Worm (Caenorhabditis elegans) whole organism, late embryonic: ENCODE results near the gene F55C5.10.
A peak's percentile ranks its signal among the peaks of the same experiment; 100 is the strongest.

Experiments
- C08G9.2 ChIP-seq: sonication (generic microtip); optimal IDR thresholded peaks from 2 replicates; lab custom pipeline; 2016; ENCODE audit warnings: mild to moderate bottlenecking, missing genetic modification characterization, moderate library complexity, missing compliant biosample characterization
- F13H6.1 ChIP-seq: sonication (generic microtip); optimal IDR thresholded peaks from 2 replicates; lab custom pipeline; 2016; ENCODE audit warnings: missing genetic modification characterization, missing compliant biosample characterization
- T23F11.4 ChIP-seq: fragments of 200-800 bp; sonication (Bioruptor generic); optimal IDR thresholded peaks from 2 replicates; lab custom pipeline; 2018; ENCODE audit warnings: mild to moderate bottlenecking, missing genetic modification characterization, missing compliant biosample characterization
- Y22D7AL.16 ChIP-seq: sonication (generic microtip); optimal IDR thresholded peaks from 2 replicates; lab custom pipeline; 2016; ENCODE audit warnings: missing genetic modification characterization, missing compliant biosample characterization
- ahr-1 ChIP-seq: sonication (generic microtip); optimal IDR thresholded peaks from 2 replicates; lab custom pipeline; 2016; ENCODE audit warnings: missing genetic modification characterization, missing compliant biosample characterization
- ama-1 ChIP-seq: fragments of 150-350 bp; optimal IDR thresholded peaks from 2 replicates; lab custom pipeline; 2014
- ceh-30 ChIP-seq: fragments of 150-350 bp; optimal IDR thresholded peaks from 2 replicates; lab custom pipeline; 2014; ENCODE audit warnings: missing biosample characterization, missing genetic modification characterization
- ceh-34 ChIP-seq: sonication (generic microtip); optimal IDR thresholded peaks from 2 replicates; lab custom pipeline; 2016; ENCODE audit warnings: mild to moderate bottlenecking, missing genetic modification characterization, missing compliant biosample characterization
- ceh-45 ChIP-seq: fragments of 200-800 bp; sonication (Bioruptor generic); IDR thresholded peaks from 2 replicates; pipeline ENCODE4 v1.3.6; 2022; ENCODE audit warnings: missing genetic modification reagents, missing genetic modification characterization, missing compliant biosample characterization
- ceh-6 ChIP-seq: fragments of 200-800 bp; sonication (Bioruptor generic); optimal IDR thresholded peaks from 2 replicates; lab custom pipeline; 2018; ENCODE audit warnings: mild to moderate bottlenecking, missing genetic modification characterization, missing compliant biosample characterization
- che-1 ChIP-seq: sonication (generic microtip); optimal IDR thresholded peaks from 2 replicates; lab custom pipeline; 2016; ENCODE audit warnings: mild to moderate bottlenecking, missing genetic modification characterization, missing compliant biosample characterization
- dve-1 ChIP-seq: sonication (generic microtip); optimal IDR thresholded peaks from 2 replicates; lab custom pipeline; 2017; ENCODE audit warnings: antibody characterized with exemption, mild to moderate bottlenecking, missing genetic modification characterization, missing compliant biosample characterization
- elt-2 ChIP-seq: sonication (generic microtip); optimal IDR thresholded peaks from 2 replicates; lab custom pipeline; 2016; ENCODE audit warnings: missing genetic modification reagents, missing genetic modification characterization, missing compliant biosample characterization
- fkh-6 ChIP-seq: sonication (generic microtip); optimal IDR thresholded peaks from 2 replicates; lab custom pipeline; 2016; ENCODE audit warnings: missing genetic modification characterization, missing compliant biosample characterization
- hlh-30 ChIP-seq: sonication (generic microtip); optimal IDR thresholded peaks from 2 replicates; lab custom pipeline; 2017; ENCODE audit warnings: antibody characterized with exemption, missing genetic modification characterization, missing compliant biosample characterization; ENCODE audit not compliant: insufficient read depth
- hlh-8 ChIP-seq: sonication (generic microtip); optimal IDR thresholded peaks from 2 replicates; lab custom pipeline; 2016; ENCODE audit warnings: missing genotype, missing genetic modification characterization, missing compliant biosample characterization
- lim-6 ChIP-seq: sonication (generic microtip); optimal IDR thresholded peaks from 2 replicates; lab custom pipeline; 2016; ENCODE audit warnings: missing genetic modification characterization, missing compliant biosample characterization
- madf-2 ChIP-seq: sonication (generic microtip); optimal IDR thresholded peaks from 2 replicates; lab custom pipeline; 2017; ENCODE audit warnings: missing genetic modification characterization, missing compliant biosample characterization
- nfya-1 ChIP-seq: sonication (generic microtip); optimal IDR thresholded peaks from 2 replicates; lab custom pipeline; 2017; ENCODE audit warnings: missing genetic modification characterization, mild to moderate bottlenecking, missing compliant biosample characterization, antibody characterized with exemption, moderate library complexity
- nhr-232 ChIP-seq: sonication (generic microtip); optimal IDR thresholded peaks from 2 replicates; lab custom pipeline; 2016; ENCODE audit warnings: missing genetic modification characterization, missing compliant biosample characterization
- npax-4 ChIP-seq: sonication (generic microtip); optimal IDR thresholded peaks from 2 replicates; lab custom pipeline; 2016; ENCODE audit warnings: missing genetic modification characterization, missing compliant biosample characterization
- odd-2 ChIP-seq: sonication (generic microtip); optimal IDR thresholded peaks from 2 replicates; lab custom pipeline; 2017; ENCODE audit warnings: antibody characterized with exemption, mild to moderate bottlenecking, missing genetic modification characterization, missing compliant biosample characterization
- pag-3 ChIP-seq: sonication (generic microtip); optimal IDR thresholded peaks from 2 replicates; lab custom pipeline; 2016; ENCODE audit warnings: missing compliant biosample characterization, missing genetic modification characterization, borderline replicate concordance
- pat-9 ChIP-seq: fragments of 200-800 bp; sonication (Bioruptor generic); optimal IDR thresholded peaks from 2 replicates; lab custom pipeline; 2018; ENCODE audit warnings: mild to moderate bottlenecking, missing genetic modification characterization, moderate library complexity, missing compliant biosample characterization
- pha-4 ChIP-seq: fragments of 150-350 bp; optimal IDR thresholded peaks from 2 replicates; lab custom pipeline; 2018; ENCODE audit warnings: missing biosample characterization, missing genetic modification reagents, missing genetic modification characterization
- sox-4 ChIP-seq: sonication (generic microtip); optimal IDR thresholded peaks from 2 replicates; lab custom pipeline; 2017; ENCODE audit warnings: mild to moderate bottlenecking, missing genetic modification characterization, inconsistent platforms, missing compliant biosample characterization
- tbx-2 ChIP-seq: sonication (generic microtip); optimal IDR thresholded peaks from 2 replicates; lab custom pipeline; 2016; ENCODE audit warnings: missing genetic modification characterization, missing compliant biosample characterization
- tbx-7 ChIP-seq: sonication (generic microtip); optimal IDR thresholded peaks from 2 replicates; lab custom pipeline; 2016; ENCODE audit warnings: missing genotype, missing genetic modification characterization, missing compliant biosample characterization
- ttx-3 ChIP-seq: sonication (generic microtip); optimal IDR thresholded peaks from 2 replicates; lab custom pipeline; 2016; ENCODE audit warnings: missing genetic modification reagents, missing genetic modification characterization, missing compliant biosample characterization
- unc-3 ChIP-seq, 2 experiments: fragments of 200-800 bp in 1 of 2; sonication (Bioruptor generic) in 1 of 2; sonication (generic microtip) in 1 of 2; conservative IDR thresholded peaks in 1 of 2; optimal IDR thresholded peaks in 1 of 2; 2 replicates each; pipeline versions ENCODE4 v1.3.6 to Lab custom; 2016 to 2022; ENCODE audit warnings: missing compliant biosample characterization in 2 of 2, missing genetic modification characterization in 2 of 2, missing genetic modification reagents in 1 of 2
- unc-55 ChIP-seq: sonication (generic microtip); optimal IDR thresholded peaks from 2 replicates; lab custom pipeline; 2017; ENCODE audit warnings: missing biosample characterization, missing genetic modification reagents, missing genetic modification characterization
- unc-86 ChIP-seq: sonication (generic microtip); optimal IDR thresholded peaks from 2 replicates; lab custom pipeline; 2016; ENCODE audit warnings: missing genetic modification characterization, missing compliant biosample characterization

F55C5.10 gene

DNA sequence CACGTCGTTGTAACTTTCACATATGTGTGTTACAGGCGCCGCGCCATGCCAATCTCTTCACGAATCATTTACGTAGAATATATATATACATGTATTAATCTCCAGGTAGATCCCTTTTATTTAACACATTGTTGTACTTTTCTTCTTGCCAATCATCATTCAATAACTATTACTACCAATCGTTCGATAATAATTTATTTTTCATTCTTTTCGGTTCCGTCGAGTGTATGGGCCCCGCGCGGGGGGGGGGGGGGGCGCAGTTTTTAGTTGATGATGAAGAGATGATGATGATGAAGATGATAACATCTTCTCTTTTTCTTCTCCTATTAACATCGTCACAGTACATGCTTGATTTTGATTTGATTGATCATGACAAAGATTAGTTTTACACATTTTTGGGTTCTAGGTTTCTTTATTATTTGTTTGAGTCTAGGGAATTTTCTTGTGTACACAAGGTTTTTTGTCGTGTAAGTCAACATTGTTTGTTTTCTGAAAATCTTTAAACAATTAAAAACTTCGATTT is 16.0 kb downstream of the F55C5.10 start:
- TF ChIP-seq unc-55 (GFP tag; lab: Kevin White, UChicago) (no peak), ahr-1 (tag; lab: Kevin White, UChicago) (no peak), ama-1 (lab: Kevin White, UChicago) (no peak)

DNA sequence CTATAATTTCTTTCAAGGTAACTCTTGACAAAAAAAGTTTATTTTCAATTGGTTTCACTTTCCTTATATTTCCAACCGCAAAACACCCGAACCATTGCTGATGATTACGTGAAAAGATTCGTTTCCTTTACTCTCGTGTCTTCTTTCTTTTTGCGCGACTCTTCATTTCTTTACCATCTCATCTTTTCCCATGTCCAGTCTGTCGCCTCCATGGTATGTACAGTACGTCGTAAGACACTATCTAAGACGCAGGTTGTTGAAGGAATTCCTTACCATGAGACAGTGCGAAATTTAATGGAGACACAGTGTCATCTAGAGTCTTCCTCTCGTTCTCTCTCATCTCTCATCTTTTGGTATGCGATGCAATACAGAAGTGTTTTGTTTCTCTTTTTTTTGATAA is 16.9 kb downstream of the F55C5.10 start:
- TF ChIP-seq T23F11.4 (GFP tag; lab: Kevin White, UChicago) = no peak
- TF ChIP-seq unc-55 (GFP tag; lab: Kevin White, UChicago) = no peak
- TF ChIP-seq unc-86 (tag; lab: Kevin White, UChicago) = no peak
- no peak for TF ChIP-seq C08G9.2 (tag; lab: Kevin White, UChicago)
- TF ChIP-seq pha-4 (tag; lab: Kevin White, UChicago) = no peak
- TF ChIP-seq ceh-30 (tag; lab: Kevin White, UChicago) = peak; percentile 19
- peak; percentile 68 for TF ChIP-seq hlh-30
- TF ChIP-seq ttx-3 (tag; lab: Kevin White, UChicago) = no peak
- TF ChIP-seq ceh-34 (tag; lab: Kevin White, UChicago) = no peak
- no peak for TF ChIP-seq ceh-45 (GFP tag; lab: Robert Waterston, UW)
- TF ChIP-seq npax-4 (tag; lab: Kevin White, UChicago) = no peak
- TF ChIP-seq dve-1 (tag; lab: Kevin White, UChicago) = no peak
- peak; percentile 23 for TF ChIP-seq elt-2
- no peak for TF ChIP-seq Y22D7AL.16 (tag; lab: Kevin White, UChicago)
- no peak for TF ChIP-seq tbx-7
- TF ChIP-seq nfya-1 = peak; percentile 55

DNA sequence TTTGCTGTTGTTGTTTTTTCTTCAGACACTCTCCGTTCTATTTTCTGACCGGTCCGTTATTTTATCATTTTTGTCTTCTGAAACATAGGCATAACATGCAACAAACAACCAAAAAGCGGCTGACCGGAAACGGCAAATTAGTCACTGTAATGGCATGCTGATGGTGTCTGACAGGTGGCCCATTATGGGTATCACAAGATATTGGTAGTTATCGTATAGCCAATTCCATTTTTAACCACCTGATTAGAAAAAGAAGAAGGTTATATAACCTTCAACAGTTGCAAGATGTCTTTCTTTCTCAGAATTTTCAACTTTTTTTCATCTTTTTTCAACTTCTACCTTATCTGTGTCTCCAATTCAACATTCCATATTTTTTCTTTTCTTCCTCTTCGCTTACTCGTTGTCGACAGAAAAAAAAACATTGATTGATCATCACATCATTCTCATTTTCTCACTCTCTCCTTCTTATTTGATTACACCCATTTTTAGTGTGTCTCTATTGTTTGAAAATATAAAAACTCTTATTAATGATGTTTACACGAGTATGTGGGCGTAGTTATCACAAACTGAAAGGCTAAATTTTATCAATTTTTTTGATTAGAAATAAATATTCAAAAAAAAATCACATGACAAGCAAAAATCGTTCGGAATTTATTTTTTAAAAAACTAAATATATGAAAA is 17.6 kb downstream of the F55C5.10 start:
- no peak for TF ChIP-seq odd-2 (tag; lab: Kevin White, UChicago)
- no peak for TF ChIP-seq elt-2
- TF ChIP-seq tbx-2 (tag; lab: Kevin White, UChicago) = no peak
- TF ChIP-seq fkh-6 (tag; lab: Kevin White, UChicago) = no peak
- no peak for TF ChIP-seq che-1 (tag; lab: Kevin White, UChicago)
- TF ChIP-seq pag-3 (tag; lab: Kevin White, UChicago) = no peak
- no peak for TF ChIP-seq unc-3 (GFP tag; conservative IDR thresholded peaks at IDR 0.05; lab: Robert Waterston, UW)
- TF ChIP-seq unc-3 (tag; optimal IDR thresholded peaks at IDR 0.05; lab: Kevin White, UChicago) = no peak
- TF ChIP-seq madf-2 (tag; lab: Kevin White, UChicago) = no peak
- TF ChIP-seq ttx-3 (tag; lab: Kevin White, UChicago) = no peak
- no peak for TF ChIP-seq npax-4 (tag; lab: Kevin White, UChicago)
- TF ChIP-seq lim-6 = no peak
- TF ChIP-seq nhr-232 (tag; lab: Kevin White, UChicago) = no peak
- TF ChIP-seq tbx-7 = no peak
- no peak for TF ChIP-seq Y22D7AL.16 (tag; lab: Kevin White, UChicago)
- no peak for TF ChIP-seq F13H6.1 (tag; lab: Kevin White, UChicago)
- no peak for TF ChIP-seq ceh-34 (tag; lab: Kevin White, UChicago)
- no peak for TF ChIP-seq sox-4 (tag; lab: Kevin White, UChicago)
- TF ChIP-seq pat-9 (tag; lab: Kevin White, UChicago) = no peak
- TF ChIP-seq ceh-6 = no peak
- no peak for TF ChIP-seq hlh-8

DNA sequence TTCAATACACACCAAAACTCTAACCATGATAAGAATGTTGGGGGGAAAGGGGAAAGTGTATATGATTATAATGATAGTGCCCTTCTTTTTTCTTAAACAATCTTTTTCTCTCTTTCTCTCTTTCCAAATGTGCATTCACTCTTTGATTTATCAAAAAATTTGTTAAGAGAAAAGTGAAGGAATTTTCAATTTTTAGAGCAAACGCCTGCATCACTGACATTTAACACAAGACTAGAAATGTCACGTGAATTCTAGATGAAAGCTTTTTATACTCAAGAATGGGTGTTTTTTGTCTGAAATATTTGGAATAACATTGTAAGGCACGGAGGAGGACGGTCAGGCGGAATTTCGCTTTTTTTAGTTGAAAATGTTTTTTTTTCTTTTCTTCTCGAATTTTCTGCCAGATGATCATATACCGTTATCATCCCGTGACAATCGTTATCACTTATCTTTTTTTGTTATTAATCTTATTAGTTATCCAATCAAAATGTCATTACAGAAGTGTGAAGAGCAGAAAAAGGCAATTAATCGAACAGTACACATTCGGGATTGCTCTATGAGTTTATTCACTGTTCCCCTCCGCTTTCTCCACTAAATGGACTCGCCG is 18.8 kb downstream of the F55C5.10 start, which contains the start of the genes frm-7 and F55C5.17:
Gene frm-7 (plus strand): TSS at position 500 of the 607 bp plus-strand sequence.
Gene F55C5.17 (plus strand): TSS at position 557 of the 607 bp plus-strand sequence.
- TF ChIP-seq hlh-30 = peak; percentile 38
- no peak for TF ChIP-seq F13H6.1 (tag; lab: Kevin White, UChicago)
- peak; percentile 57 for TF ChIP-seq elt-2
